Worm (Caenorhabditis elegans) whole organism, young adult: ENCODE data around the gene T13C5.6.

Source experiments
- B0261.1 ChIP-seq: sonication (generic microtip); optimal IDR thresholded peaks from 2 replicates; lab custom pipeline; 2016; ENCODE audit warnings: mild to moderate bottlenecking, missing genetic modification characterization, moderate library complexity, missing compliant biosample characterization
- C06A6.2 ChIP-seq: fragments of 200-800 bp; sonication (Bioruptor generic); conservative IDR thresholded peaks from 2 replicates; pipeline ENCODE4 v1.3.6; 2022; ENCODE audit warnings: missing genetic modification characterization, missing compliant biosample characterization
- D2030.7 ChIP-seq: fragments of 200-800 bp; sonication (Bioruptor generic); IDR thresholded peaks from 2 replicates; pipeline ENCODE4 v1.3.6; 2022; ENCODE audit warnings: missing genetic modification reagents, missing genetic modification characterization, missing compliant biosample characterization
- F23B12.7 ChIP-seq: sonication (generic microtip); optimal IDR thresholded peaks from 2 replicates; lab custom pipeline; 2017; ENCODE audit warnings: missing genetic modification characterization, mild to moderate bottlenecking, missing compliant biosample characterization, antibody characterized with exemption, moderate library complexity; ENCODE audit not compliant: insufficient read depth
- F55B11.4 ChIP-seq: sonication (generic microtip); optimal IDR thresholded peaks from 2 replicates; lab custom pipeline; 2016; ENCODE audit warnings: missing compliant biosample characterization, missing genetic modification characterization, borderline replicate concordance; ENCODE audit not compliant: insufficient read depth
- F57C9.4 ChIP-seq: sonication (generic microtip); optimal IDR thresholded peaks from 2 replicates; lab custom pipeline; 2017; ENCODE audit warnings: mild to moderate bottlenecking, missing genetic modification characterization, missing compliant biosample characterization
- K11D2.4 ChIP-seq: fragments of 200-800 bp; sonication (Bioruptor generic); IDR thresholded peaks from 2 replicates; pipeline ENCODE4 v1.3.6; 2022; ENCODE audit warnings: missing genetic modification reagents, missing genetic modification characterization, missing compliant biosample characterization
- K12H6.12 ChIP-seq: fragments of 200-800 bp; sonication (Bioruptor generic); optimal IDR thresholded peaks from 2 replicates; lab custom pipeline; 2018; ENCODE audit warnings: mild to moderate bottlenecking, missing genetic modification characterization, missing compliant biosample characterization
- T07F8.4 ChIP-seq: sonication (generic microtip); optimal IDR thresholded peaks from 2 replicates; lab custom pipeline; 2016; ENCODE audit warnings: mild to moderate bottlenecking, missing genetic modification characterization, moderate library complexity, missing compliant biosample characterization
- Y79H2A.3 ChIP-seq: fragments of 200-800 bp; sonication (Bioruptor generic); conservative IDR thresholded peaks from 2 replicates; pipeline ENCODE4 v1.3.6; 2022; ENCODE audit warnings: missing genetic modification reagents, missing genetic modification characterization, missing compliant biosample characterization
- Y95B8A.8 ChIP-seq: fragments of 200-800 bp; sonication (Bioruptor generic); IDR thresholded peaks from 2 replicates; pipeline ENCODE4 v1.3.6; 2022; ENCODE audit warnings: missing genetic modification reagents, missing genetic modification characterization, missing compliant biosample characterization
- ZK185.1 ChIP-seq: sonication (generic microtip); optimal IDR thresholded peaks from 2 replicates; lab custom pipeline; 2016; ENCODE audit warnings: mild to moderate bottlenecking, missing genetic modification characterization, missing compliant biosample characterization; ENCODE audit not compliant: poor library complexity, severe bottlenecking
- aptf-2 ChIP-seq: fragments of 200-800 bp; sonication (Bioruptor generic); conservative IDR thresholded peaks from 2 replicates; pipeline ENCODE4 v1.3.6; 2022; ENCODE audit warnings: missing genetic modification reagents, missing genetic modification characterization, missing compliant biosample characterization
- athp-1 ChIP-seq: sonication (generic microtip); optimal IDR thresholded peaks from 2 replicates; lab custom pipeline; 2017; ENCODE audit warnings: mild to moderate bottlenecking, missing genetic modification characterization, missing compliant biosample characterization
- attf-5 ChIP-seq: fragments of 200-800 bp; sonication (Bioruptor generic); optimal IDR thresholded peaks from 2 replicates; lab custom pipeline; 2018; ENCODE audit warnings: mild to moderate bottlenecking, missing genetic modification characterization, missing compliant biosample characterization
- attf-6 ChIP-seq: fragments of 200-800 bp; sonication (Bioruptor generic); IDR thresholded peaks from 2 replicates; pipeline ENCODE4 v1.3.6; 2022; ENCODE audit warnings: missing genetic modification reagents, missing genetic modification characterization, missing compliant biosample characterization
- bed-1 ChIP-seq: fragments of 200-800 bp; sonication (Bioruptor generic); IDR thresholded peaks from 2 replicates; pipeline ENCODE4 v1.3.6; 2022; ENCODE audit warnings: missing genetic modification reagents, missing genetic modification characterization, missing compliant biosample characterization
- cebp-2 ChIP-seq: fragments of 200-800 bp; sonication (Bioruptor generic); IDR thresholded peaks from 2 replicates; pipeline ENCODE4 v1.3.6; 2022; ENCODE audit warnings: missing genetic modification characterization, missing compliant biosample characterization
- ceh-79 ChIP-seq: sonication (generic microtip); optimal IDR thresholded peaks from 2 replicates; lab custom pipeline; 2017; ENCODE audit warnings: mild to moderate bottlenecking, missing genetic modification characterization, missing compliant biosample characterization
- ceh-91 ChIP-seq: fragments of 200-800 bp; sonication (Bioruptor generic); IDR thresholded peaks from 2 replicates; pipeline ENCODE4 v1.3.6; 2022; ENCODE audit warnings: missing genetic modification reagents, missing genetic modification characterization, missing compliant biosample characterization
- efl-1 ChIP-seq: fragments of 150-350 bp; optimal IDR thresholded peaks from 2 replicates; lab custom pipeline; 2014; ENCODE audit warnings: missing biosample characterization, missing genetic modification reagents, missing genetic modification characterization
- ets-4 ChIP-seq: fragments of 200-800 bp; sonication (Bioruptor generic); optimal IDR thresholded peaks from 2 replicates; lab custom pipeline; 2018; ENCODE audit warnings: mild to moderate bottlenecking, missing genetic modification characterization, missing compliant biosample characterization
- fkh-3 ChIP-seq: sonication (generic microtip); optimal IDR thresholded peaks from 2 replicates; lab custom pipeline; 2016; ENCODE audit warnings: mild to moderate bottlenecking, missing genetic modification characterization, missing compliant biosample characterization
- gei-17 ChIP-seq: fragments of 200-800 bp; sonication (Bioruptor generic); optimal IDR thresholded peaks from 2 replicates; lab custom pipeline; 2018; ENCODE audit warnings: mild to moderate bottlenecking, missing genetic modification characterization, missing compliant biosample characterization
- hmg-20 ChIP-seq: fragments of 200-800 bp; sonication (Bioruptor generic); IDR thresholded peaks from 2 replicates; pipeline ENCODE4 v1.3.6; 2022; ENCODE audit warnings: missing genetic modification reagents, missing genetic modification characterization, missing compliant biosample characterization
- hrde-1 ChIP-seq: sonication (generic microtip); optimal IDR thresholded peaks from 2 replicates; lab custom pipeline; 2016; ENCODE audit warnings: missing genetic modification characterization, mild to moderate bottlenecking, missing compliant biosample characterization, moderate library complexity, missing genotype, missing genetic modification reagents, borderline replicate concordance
- lag-1 ChIP-seq: fragments of 200-800 bp; sonication (Bioruptor generic); IDR thresholded peaks from 2 replicates; pipeline ENCODE4 v1.3.6; 2022; ENCODE audit warnings: missing genetic modification reagents, missing genetic modification characterization, missing compliant biosample characterization
- let-607 ChIP-seq, 2 experiments: fragments of 200-800 bp in 1 of 2; sonication (Bioruptor generic) in 1 of 2; sonication (generic microtip) in 1 of 2; optimal IDR thresholded peaks; 2 replicates each; lab custom pipeline; 2016 to 2018; ENCODE audit warnings: mild to moderate bottlenecking in 2 of 2, missing compliant biosample characterization in 2 of 2, missing genetic modification characterization in 2 of 2, moderate library complexity in 2 of 2, missing genotype in 1 of 2
- lsl-1 ChIP-seq: fragments of 200-800 bp; sonication (Bioruptor generic); optimal IDR thresholded peaks from 2 replicates; lab custom pipeline; 2018; ENCODE audit warnings: mild to moderate bottlenecking, missing genetic modification characterization, moderate library complexity, missing compliant biosample characterization
- madf-6 ChIP-seq: fragments of 200-800 bp; sonication (Bioruptor generic); IDR thresholded peaks from 2 replicates; pipeline ENCODE4 v1.3.6; 2022; ENCODE audit warnings: missing genetic modification reagents, missing genetic modification characterization, missing compliant biosample characterization
- mcd-1 ChIP-seq: fragments of 200-800 bp; sonication (Bioruptor generic); IDR thresholded peaks from 2 replicates; pipeline ENCODE4 v1.3.6; 2022; ENCODE audit warnings: missing genetic modification reagents, missing genetic modification characterization, missing compliant biosample characterization
- nfyb-1 ChIP-seq: fragments of 200-800 bp; sonication (Bioruptor generic); IDR thresholded peaks from 2 replicates; pipeline ENCODE4 v1.3.6; 2022; ENCODE audit warnings: missing genetic modification reagents, missing genetic modification characterization, missing compliant biosample characterization
- rec-8 ChIP-seq, 2 experiments: sonication (generic microtip); optimal IDR thresholded peaks; 2 replicates each; lab custom pipeline; 2016; ENCODE audit warnings: mild to moderate bottlenecking in 2 of 2, missing genetic modification characterization in 2 of 2, missing genetic modification reagents in 2 of 2, missing genotype in 2 of 2, missing biosample characterization in 1 of 2, missing compliant biosample characterization in 1 of 2, moderate library complexity in 1 of 2
- repo-1 ChIP-seq: sonication (generic microtip); optimal IDR thresholded peaks from 2 replicates; lab custom pipeline; 2017; ENCODE audit warnings: mild to moderate bottlenecking, missing genetic modification characterization, missing compliant biosample characterization
- rpc-1 ChIP-seq, 2 experiments: fragments of 150-350 bp in 1 of 2; sonication (generic microtip) in 1 of 2; optimal IDR thresholded peaks; 2 replicates each; lab custom pipeline; 2014 to 2018; ENCODE audit warnings: missing biosample characterization in 1 of 2, missing genetic modification characterization in 1 of 2, missing genetic modification reagents in 1 of 2, missing genotype in 1 of 2
- sea-2 ChIP-seq: fragments of 200-800 bp; sonication (Bioruptor generic); IDR thresholded peaks from 2 replicates; pipeline ENCODE4 v1.3.6; 2022; ENCODE audit warnings: missing genetic modification characterization, missing compliant biosample characterization
- snpc-1.1 ChIP-seq: sonication (generic microtip); optimal IDR thresholded peaks from 2 replicates; lab custom pipeline; 2017; ENCODE audit warnings: missing genetic modification characterization, mild to moderate bottlenecking, missing compliant biosample characterization, antibody characterized with exemption, moderate library complexity, missing genotype, missing genetic modification reagents; ENCODE audit not compliant: insufficient read depth
- snpc-1.3 ChIP-seq: sonication (generic microtip); optimal IDR thresholded peaks from 2 replicates; lab custom pipeline; 2017; ENCODE audit warnings: missing genetic modification characterization, mild to moderate bottlenecking, missing compliant biosample characterization, antibody characterized with exemption, moderate library complexity, missing genotype, missing genetic modification reagents; ENCODE audit not compliant: insufficient read depth
- snpc-3.4 ChIP-seq: sonication (generic microtip); optimal IDR thresholded peaks from 2 replicates; lab custom pipeline; 2017; ENCODE audit warnings: missing genetic modification characterization, mild to moderate bottlenecking, missing compliant biosample characterization, antibody characterized with exemption, moderate library complexity, missing genotype, missing genetic modification reagents
- tlf-1 ChIP-seq: fragments of 200-800 bp; sonication (Bioruptor generic); optimal IDR thresholded peaks from 2 replicates; lab custom pipeline; 2018; ENCODE audit warnings: mild to moderate bottlenecking, missing genetic modification characterization, missing compliant biosample characterization
- unc-62 ChIP-seq: fragments of 150-350 bp; optimal IDR thresholded peaks from 2 replicates; lab custom pipeline; 2014; ENCODE audit warnings: missing biosample characterization, missing genetic modification reagents, missing genetic modification characterization
- xnd-1 ChIP-seq: sonication (generic microtip); optimal IDR thresholded peaks from 2 replicates; lab custom pipeline; 2016; ENCODE audit warnings: missing genotype, missing genetic modification reagents, missing genetic modification characterization, missing compliant biosample characterization
- ztf-22 ChIP-seq: fragments of 200-800 bp; sonication (Bioruptor generic); optimal IDR thresholded peaks from 2 replicates; lab custom pipeline; 2018; ENCODE audit warnings: mild to moderate bottlenecking, missing genetic modification characterization, moderate library complexity, missing compliant biosample characterization
- ztf-25 ChIP-seq: fragments of 200-800 bp; sonication (Bioruptor generic); IDR thresholded peaks from 2 replicates; pipeline ENCODE4 v1.3.6; 2022; ENCODE audit warnings: missing genetic modification reagents, missing genetic modification characterization, missing compliant biosample characterization
- ztf-28 ChIP-seq: fragments of 200-800 bp; sonication (Bioruptor generic); IDR thresholded peaks from 2 replicates; pipeline ENCODE4 v1.3.6; 2022; ENCODE audit warnings: missing genetic modification reagents, missing genetic modification characterization, missing compliant biosample characterization

Gene T13C5.6

ce11 chrX:6207687-6208088 is at the start of gene T13C5.6 (continued):
- peak; percentile 93 for TF ChIP-seq repo-1 (tag; lab: Kevin White, UChicago)
- peak; percentile 67 for TF ChIP-seq ceh-79 (tag; lab: Kevin White, UChicago)
- TF ChIP-seq rpc-1 (optimal IDR thresholded peaks at IDR 0.05; lab: Kevin White, UChicago): peak; percentile 91
- peak; percentile 70 for TF ChIP-seq rpc-1 (tag; optimal IDR thresholded peaks at IDR 0.05; lab: Kevin White, UChicago)
- peak; percentile 72 for TF ChIP-seq tlf-1 (GFP tag; lab: Kevin White, UChicago)
- TF ChIP-seq snpc-1.1: no peak
- no peak for TF ChIP-seq ceh-91 (GFP tag; lab: Robert Waterston, UW)
- TF ChIP-seq rec-8 (tag; optimal IDR thresholded peaks at IDR 0.05; lab: Kevin White, UChicago): peak; percentile 78 to 93
- peak; percentile 83 for TF ChIP-seq T07F8.4 (tag; lab: Kevin White, UChicago)
- TF ChIP-seq snpc-3.4 (tag; lab: Kevin White, UChicago): peak; percentile 58
- no peak for TF ChIP-seq sea-2 (GFP tag; lab: Robert Waterston, UW)
- peak; percentile 85 for TF ChIP-seq hmg-20
- peak; percentile 80 to 84 for TF ChIP-seq let-607 (tag; optimal IDR thresholded peaks at IDR 0.05; lab: Kevin White, UChicago)
- TF ChIP-seq K11D2.4 (GFP tag; lab: Robert Waterston, UW): peak; percentile 75; the same call in 1 of the 2 replicates
- TF ChIP-seq hrde-1 (tag; lab: Kevin White, UChicago): peak; percentile 76
- peak; percentile 76 for TF ChIP-seq fkh-3 (tag; lab: Kevin White, UChicago)
- TF ChIP-seq ets-4 (GFP tag; lab: Kevin White, UChicago): peak; percentile 90
- TF ChIP-seq efl-1 (GFP tag; lab: Kevin White, UChicago): no peak
- peak; percentile 55; the same call in 1 of the 2 replicates for TF ChIP-seq madf-6 (GFP tag; lab: Robert Waterston, UW)
- TF ChIP-seq B0261.1: peak; percentile 92
- peak; percentile 83 for TF ChIP-seq aptf-2 (GFP tag; lab: Robert Waterston, UW)
- peak; percentile 93 for TF ChIP-seq cebp-2 (GFP tag; lab: Robert Waterston, UW)
- peak; percentile 95 for TF ChIP-seq K12H6.12
- peak; percentile 97 for TF ChIP-seq ZK185.1 (tag; lab: Kevin White, UChicago)
- TF ChIP-seq F57C9.4: peak; percentile 91
- peak; percentile 75; the same call in 1 of the 2 replicates for TF ChIP-seq C06A6.2 (GFP tag; lab: Robert Waterston, UW)
- 0 out of 2 replicates have a peak, but pooled peaks have one; percentile 48 for TF ChIP-seq Y95B8A.8 (GFP tag; lab: Robert Waterston, UW)
- TF ChIP-seq lsl-1 (GFP tag; lab: Kevin White, UChicago): peak; percentile 22
- peak; percentile 46 for TF ChIP-seq ztf-22 (GFP tag; lab: Kevin White, UChicago)
- peak; percentile 84 for TF ChIP-seq F23B12.7
- TF ChIP-seq F55B11.4 (tag; lab: Kevin White, UChicago): no peak

DNA sequence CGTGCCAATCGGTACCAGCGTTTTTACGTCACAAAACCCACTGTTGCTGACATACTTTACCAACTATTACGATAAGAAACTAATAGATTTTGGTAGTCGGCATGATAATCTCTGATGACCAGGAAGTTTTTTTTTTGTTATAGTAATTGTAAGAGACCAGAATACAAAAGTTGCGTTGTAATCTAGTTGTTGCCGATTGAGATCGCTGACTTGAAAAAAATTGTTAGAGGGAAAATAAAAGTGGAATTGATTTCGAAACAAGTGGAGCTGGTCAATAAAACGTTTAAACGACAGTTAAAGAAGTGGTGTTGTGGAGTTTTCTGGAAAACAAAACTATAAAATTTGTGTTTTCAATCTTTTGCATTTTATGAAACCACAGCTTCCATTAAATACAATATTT is 49.5 kb upstream of the T13C5.6 start:
- TF ChIP-seq lag-1 (GFP tag; lab: Robert Waterston, UW) (no peak), ztf-25 (GFP tag; lab: Robert Waterston, UW) (no peak), attf-5 (GFP tag; lab: Kevin White, UChicago) (no peak), athp-1 (no peak), Y95B8A.8 (GFP tag; lab: Robert Waterston, UW) (no peak), mcd-1 (GFP tag; lab: Robert Waterston, UW) (no peak), attf-6 (GFP tag; lab: Robert Waterston, UW) (no peak), D2030.7 (no peak), ztf-28 (GFP tag; lab: Robert Waterston, UW) (no peak), ceh-79 (tag; lab: Kevin White, UChicago) (no peak), unc-62 (no peak), xnd-1 (no peak), snpc-1.3 (tag; lab: Kevin White, UChicago) (no peak), bed-1 (no peak), Y79H2A.3 (no peak), gei-17 (GFP tag; lab: Kevin White, UChicago) (no peak), nfyb-1 (no peak)
